Worm (Caenorhabditis elegans): ENCODE results near the gene syx-3.

- TF ChIP-seq ama-1 (optimal IDR thresholded peaks at IDR 0.05) (no peak), ceh-36 (tag; optimal IDR thresholded peaks at IDR 0.05) (no peak), scrt-1 (GFP tag; IDR thresholded peaks at IDR 0.05) (no peak), hmg-4 (GFP tag; optimal IDR thresholded peaks at IDR 0.05) (peak; percentile 89)
These were observed 5.4 kb downstream of the syx-3 start, which contains the start of gene pfn-2 for ce11 chrX:5354022-5354876.
